Worm (Caenorhabditis elegans) whole organism, late embryonic: Measurements from ENCODE around the gene Y17G9B.4.
A peak's percentile ranks its signal among the peaks of the same experiment; 100 is the strongest.

Source experiments
- K02D7.2 ChIP-seq: sonication (generic microtip); optimal IDR thresholded peaks from 2 replicates; lab custom pipeline; 2017; ENCODE audit warnings: mild to moderate bottlenecking, missing genetic modification characterization, missing compliant biosample characterization
- ceh-19 ChIP-seq: fragments of 200-800 bp; sonication (Bioruptor generic); optimal IDR thresholded peaks from 2 replicates; lab custom pipeline; 2018; ENCODE audit warnings: mild to moderate bottlenecking, missing genetic modification characterization, missing compliant biosample characterization
- ceh-24 ChIP-seq: sonication (generic microtip); optimal IDR thresholded peaks from 2 replicates; lab custom pipeline; 2016; ENCODE audit warnings: mild to moderate bottlenecking, missing genetic modification characterization, missing compliant biosample characterization
- ceh-30 ChIP-seq: fragments of 150-350 bp; optimal IDR thresholded peaks from 2 replicates; lab custom pipeline; 2014; ENCODE audit warnings: missing biosample characterization, missing genetic modification characterization
- ceh-31 ChIP-seq: sonication (generic microtip); optimal IDR thresholded peaks from 2 replicates; lab custom pipeline; 2016; ENCODE audit warnings: missing genetic modification characterization, missing compliant biosample characterization
- ceh-34 ChIP-seq: sonication (generic microtip); optimal IDR thresholded peaks from 2 replicates; lab custom pipeline; 2016; ENCODE audit warnings: mild to moderate bottlenecking, missing genetic modification characterization, missing compliant biosample characterization
- ceh-48 ChIP-seq: sonication (generic microtip); optimal IDR thresholded peaks from 2 replicates; lab custom pipeline; 2016; ENCODE audit warnings: missing genetic modification characterization, inconsistent platforms, missing compliant biosample characterization
- ceh-6 ChIP-seq: fragments of 200-800 bp; sonication (Bioruptor generic); optimal IDR thresholded peaks from 2 replicates; lab custom pipeline; 2018; ENCODE audit warnings: mild to moderate bottlenecking, missing genetic modification characterization, missing compliant biosample characterization
- ceh-9 ChIP-seq: sonication (generic microtip); optimal IDR thresholded peaks from 2 replicates; lab custom pipeline; 2016; ENCODE audit warnings: mild to moderate bottlenecking, missing genetic modification characterization, inconsistent platforms, missing compliant biosample characterization
- ets-4 ChIP-seq: sonication (generic microtip); optimal IDR thresholded peaks from 2 replicates; lab custom pipeline; 2016; ENCODE audit warnings: missing genetic modification characterization, missing compliant biosample characterization
- fkh-6 ChIP-seq: sonication (generic microtip); optimal IDR thresholded peaks from 2 replicates; lab custom pipeline; 2016; ENCODE audit warnings: missing genetic modification characterization, missing compliant biosample characterization
- hlh-15 ChIP-seq: sonication (generic microtip); optimal IDR thresholded peaks from 2 replicates; lab custom pipeline; 2016; ENCODE audit warnings: missing genetic modification characterization, missing compliant biosample characterization
- hlh-8 ChIP-seq: sonication (generic microtip); optimal IDR thresholded peaks from 2 replicates; lab custom pipeline; 2016; ENCODE audit warnings: missing genotype, missing genetic modification characterization, missing compliant biosample characterization
- lim-6 ChIP-seq: sonication (generic microtip); optimal IDR thresholded peaks from 2 replicates; lab custom pipeline; 2016; ENCODE audit warnings: missing genetic modification characterization, missing compliant biosample characterization
- mec-3 ChIP-seq: sonication (generic microtip); optimal IDR thresholded peaks from 2 replicates; lab custom pipeline; 2016; ENCODE audit warnings: borderline replicate concordance, missing genetic modification characterization, missing compliant biosample characterization
- nfya-1 ChIP-seq: sonication (generic microtip); optimal IDR thresholded peaks from 2 replicates; lab custom pipeline; 2017; ENCODE audit warnings: missing genetic modification characterization, mild to moderate bottlenecking, missing compliant biosample characterization, antibody characterized with exemption, moderate library complexity
- npax-4 ChIP-seq: sonication (generic microtip); optimal IDR thresholded peaks from 2 replicates; lab custom pipeline; 2016; ENCODE audit warnings: missing genetic modification characterization, missing compliant biosample characterization
- pag-3 ChIP-seq: sonication (generic microtip); optimal IDR thresholded peaks from 2 replicates; lab custom pipeline; 2016; ENCODE audit warnings: missing compliant biosample characterization, missing genetic modification characterization, borderline replicate concordance
- pha-4 ChIP-seq: fragments of 150-350 bp; optimal IDR thresholded peaks from 2 replicates; lab custom pipeline; 2018; ENCODE audit warnings: missing biosample characterization, missing genetic modification reagents, missing genetic modification characterization
- pqm-1 ChIP-seq: sonication (generic microtip); optimal IDR thresholded peaks from 2 replicates; lab custom pipeline; 2016; ENCODE audit warnings: missing genetic modification characterization, missing compliant biosample characterization
- rnt-1 ChIP-seq: sonication (generic microtip); optimal IDR thresholded peaks from 2 replicates; lab custom pipeline; 2016; ENCODE audit warnings: missing genetic modification characterization, missing compliant biosample characterization
- sox-2 ChIP-seq: fragments of 200-800 bp; sonication (Bioruptor generic); IDR thresholded peaks from 2 replicates; pipeline ENCODE4 v1.3.6; 2022; ENCODE audit warnings: missing genetic modification reagents, missing genetic modification characterization, missing compliant biosample characterization
- sox-4 ChIP-seq: sonication (generic microtip); optimal IDR thresholded peaks from 2 replicates; lab custom pipeline; 2017; ENCODE audit warnings: mild to moderate bottlenecking, missing genetic modification characterization, inconsistent platforms, missing compliant biosample characterization
- syd-9 ChIP-seq: sonication (generic microtip); optimal IDR thresholded peaks from 2 replicates; lab custom pipeline; 2016; ENCODE audit warnings: mild to moderate bottlenecking, missing genetic modification characterization, moderate library complexity, missing compliant biosample characterization
- tbx-2 ChIP-seq: sonication (generic microtip); optimal IDR thresholded peaks from 2 replicates; lab custom pipeline; 2016; ENCODE audit warnings: missing genetic modification characterization, missing compliant biosample characterization
- ttx-3 ChIP-seq: sonication (generic microtip); optimal IDR thresholded peaks from 2 replicates; lab custom pipeline; 2016; ENCODE audit warnings: missing genetic modification reagents, missing genetic modification characterization, missing compliant biosample characterization
- unc-42 ChIP-seq: sonication (generic microtip); optimal IDR thresholded peaks from 2 replicates; lab custom pipeline; 2016; ENCODE audit warnings: missing genotype, missing genetic modification characterization, missing compliant biosample characterization
- zip-5 ChIP-seq: sonication (generic microtip); optimal IDR thresholded peaks from 2 replicates; lab custom pipeline; 2016; ENCODE audit warnings: missing genetic modification characterization, missing compliant biosample characterization

Y17G9B.4 gene

DNA sequence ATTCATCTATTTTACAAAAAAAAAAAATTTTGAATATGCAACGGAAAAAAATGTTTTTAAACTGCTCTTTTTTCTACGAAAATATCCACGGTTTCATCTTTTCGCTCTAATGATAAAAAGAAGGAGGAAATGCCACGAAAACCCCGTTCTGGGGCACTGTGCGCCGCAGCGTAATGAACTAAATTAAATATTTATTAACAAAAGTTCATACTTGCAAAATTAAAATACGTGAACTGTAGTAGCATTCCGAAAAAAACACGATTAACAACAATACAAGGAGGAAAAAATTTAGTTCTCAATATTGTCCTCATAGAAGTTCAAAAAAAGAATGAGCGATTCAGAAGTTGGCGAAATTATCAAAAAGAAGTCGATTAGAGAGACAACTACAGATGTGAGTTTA lies 37.5 kb downstream of the Y17G9B.4 start, which contains the start of gene R11E3.1:
R11E3.1 (plus strand) TSS at position 301 of the 400 bp plus-strand sequence.
- no peak for TF ChIP-seq ceh-48 (tag; lab: Kevin White, UChicago)
- no peak for TF ChIP-seq ceh-19 (GFP tag; lab: Kevin White, UChicago)
- TF ChIP-seq mec-3 (tag; lab: Kevin White, UChicago) = no peak
- TF ChIP-seq hlh-15 (tag; lab: Kevin White, UChicago) = no peak
- TF ChIP-seq pha-4 = no peak
- TF ChIP-seq npax-4 = no peak
- no peak for TF ChIP-seq ceh-31 (tag; lab: Kevin White, UChicago)
- TF ChIP-seq ceh-6 (GFP tag; lab: Kevin White, UChicago) = no peak
- TF ChIP-seq ttx-3 (tag; lab: Kevin White, UChicago) = no peak
- no peak for TF ChIP-seq zip-5 (tag; lab: Kevin White, UChicago)
- TF ChIP-seq ceh-34 (tag; lab: Kevin White, UChicago) = no peak
- no peak for TF ChIP-seq ceh-9 (tag; lab: Kevin White, UChicago)
- no peak for TF ChIP-seq rnt-1 (tag; lab: Kevin White, UChicago)
- TF ChIP-seq pqm-1 (tag; lab: Kevin White, UChicago) = no peak
- TF ChIP-seq fkh-6 (tag; lab: Kevin White, UChicago) = no peak
- no peak for TF ChIP-seq K02D7.2

DNA sequence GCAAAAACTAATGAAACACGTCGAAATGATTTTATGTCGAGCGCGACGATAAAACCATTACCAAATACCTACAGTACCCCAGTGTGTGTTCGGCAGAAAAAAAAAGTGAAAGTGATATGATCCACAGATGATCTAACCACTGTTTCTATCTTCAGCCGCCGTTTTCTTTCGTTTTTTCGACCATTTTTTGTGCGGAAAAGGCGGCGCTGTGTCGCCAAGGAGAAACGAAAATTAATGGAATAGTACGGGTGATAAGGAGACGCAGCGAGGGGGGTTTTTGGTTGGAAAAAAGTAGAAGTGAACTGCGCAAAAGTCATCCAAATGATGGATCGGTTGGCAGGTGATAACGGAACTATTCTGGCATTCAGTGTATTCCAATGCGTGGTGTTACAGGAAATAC lies 43.2 kb downstream of the Y17G9B.4 start:
- TF ChIP-seq lim-6 (tag; lab: Kevin White, UChicago) (no peak), hlh-8 (tag; lab: Kevin White, UChicago) (no peak), sox-2 (GFP tag; lab: Robert Waterston, UW) (no peak), sox-4 (tag; lab: Kevin White, UChicago) (no peak), ceh-30 (no peak), syd-9 (tag; lab: Kevin White, UChicago) (no peak), tbx-2 (no peak), rnt-1 (tag; lab: Kevin White, UChicago) (no peak), pag-3 (tag; lab: Kevin White, UChicago) (no peak)

DNA sequence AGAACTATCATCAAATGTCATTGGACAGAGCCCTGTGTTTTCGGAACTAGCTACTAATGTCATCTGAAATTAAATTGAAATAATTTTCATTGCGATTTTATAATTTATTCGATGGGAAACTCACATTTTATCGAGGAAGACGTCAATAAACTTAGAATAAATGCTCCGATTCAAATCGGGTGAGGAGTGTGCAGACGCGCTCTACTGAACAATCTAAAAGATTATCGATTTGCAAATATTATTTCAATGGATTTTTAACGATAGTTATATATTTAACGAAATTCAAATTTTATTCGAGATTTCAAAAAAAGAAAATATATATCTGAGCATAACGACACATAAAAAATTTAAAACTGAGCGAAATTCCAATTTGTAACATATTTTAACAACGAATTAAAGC lies 47.2 kb downstream of the Y17G9B.4 start, which contains the start of gene eor-1:
eor-1 (minus strand) TSS at position 65 of the 400 bp plus-strand sequence.
- TF ChIP-seq unc-42 (tag; lab: Kevin White, UChicago) (peak; percentile 26), ceh-24 (no peak), npax-4 (no peak), ceh-48 (tag; lab: Kevin White, UChicago) (peak; percentile 93), ets-4 (no peak), nfya-1 (tag; lab: Kevin White, UChicago) (peak; percentile 45), ceh-34 (tag; lab: Kevin White, UChicago) (peak; percentile 9), ceh-31 (tag; lab: Kevin White, UChicago) (peak; percentile 39)

DNA sequence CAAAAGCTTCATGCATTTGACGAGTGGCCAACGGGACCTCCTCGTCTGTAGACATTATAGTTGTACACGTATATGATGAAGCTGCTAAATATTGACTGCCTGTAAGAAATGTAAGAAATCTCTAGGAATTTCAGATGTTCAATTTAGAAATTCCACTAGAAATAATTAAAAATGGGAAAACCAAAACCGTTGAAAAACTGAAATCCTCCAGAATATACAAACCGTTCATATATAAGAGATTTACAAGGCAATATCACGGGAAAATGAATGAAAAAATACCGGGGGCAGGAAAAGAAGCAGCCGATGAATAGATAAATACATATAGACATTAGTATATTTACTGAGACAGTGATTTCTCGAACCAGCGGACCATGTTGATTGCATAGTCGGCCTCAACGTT lies 50.6 kb downstream of the Y17G9B.4 start, which contains the start of gene dpf-7:
dpf-7 (minus strand) TSS at position 101 of the 400 bp plus-strand sequence.
- TF ChIP-seq ceh-34 (tag; lab: Kevin White, UChicago) = no peak
